Worm (Caenorhabditis elegans) whole organism, L2 larva: ENCODE data around the gene C04G6.4.

Experiments used
- C34F6.9 ChIP-seq: fragments of 150-350 bp; optimal IDR thresholded peaks from 2 replicates; lab custom pipeline; 2014; ENCODE audit warnings: missing biosample characterization, missing genetic modification characterization
- R02D3.7 ChIP-seq: fragments of 150-350 bp; optimal IDR thresholded peaks from 2 replicates; lab custom pipeline; 2014; ENCODE audit warnings: missing biosample characterization, missing genetic modification characterization
- Y55F3AM.14 ChIP-seq: fragments of 200-800 bp; sonication (Bioruptor generic); optimal IDR thresholded peaks from 2 replicates; lab custom pipeline; 2018; ENCODE audit warnings: mild to moderate bottlenecking, missing genetic modification characterization, missing compliant biosample characterization
- ZK546.5 ChIP-seq: sonication (generic microtip); optimal IDR thresholded peaks from 2 replicates; lab custom pipeline; 2017; ENCODE audit warnings: missing biosample characterization, missing genetic modification characterization
- alr-1 ChIP-seq: fragments of 150-350 bp; optimal IDR thresholded peaks from 2 replicates; lab custom pipeline; 2014; ENCODE audit warnings: missing biosample characterization, missing genetic modification characterization
- ama-1 ChIP-seq: fragments of 150-350 bp; optimal IDR thresholded peaks from 2 replicates; lab custom pipeline; 2018; ENCODE audit warnings: inconsistent platforms
- blmp-1 ChIP-seq: sonication (generic microtip); optimal IDR thresholded peaks from 2 replicates; lab custom pipeline; 2017; ENCODE audit warnings: missing genetic modification characterization, mild to moderate bottlenecking, missing compliant biosample characterization, antibody characterized with exemption, moderate library complexity; ENCODE audit not compliant: insufficient read depth
- ceh-16 ChIP-seq: fragments of 150-350 bp; optimal IDR thresholded peaks from 2 replicates; lab custom pipeline; 2014; ENCODE audit warnings: missing biosample characterization, missing genetic modification characterization
- ceh-82 ChIP-seq: fragments of 150-350 bp; optimal IDR thresholded peaks from 2 replicates; lab custom pipeline; 2014; ENCODE audit warnings: missing biosample characterization, missing genetic modification characterization
- crh-2 ChIP-seq: sonication (generic microtip); optimal IDR thresholded peaks from 2 replicates; lab custom pipeline; 2017; ENCODE audit warnings: missing biosample characterization, missing genetic modification characterization
- elt-1 ChIP-seq: fragments of 150-350 bp; optimal IDR thresholded peaks from 2 replicates; lab custom pipeline; 2014; ENCODE audit warnings: missing biosample characterization, missing genetic modification characterization
- gmeb-1 ChIP-seq: fragments of 150-350 bp; optimal IDR thresholded peaks from 2 replicates; lab custom pipeline; 2014; ENCODE audit warnings: missing biosample characterization, missing genetic modification characterization
- lin-11 ChIP-seq: fragments of 150-350 bp; sonication (generic microtip); optimal IDR thresholded peaks from 2 replicates; lab custom pipeline; 2014; ENCODE audit warnings: missing biosample characterization, missing genetic modification characterization, inconsistent platforms, mixed read lengths
- lin-13 ChIP-seq: fragments of 150-350 bp; optimal IDR thresholded peaks from 2 replicates; lab custom pipeline; 2014; ENCODE audit warnings: missing biosample characterization, missing genetic modification reagents, missing genetic modification characterization
- lsy-2 ChIP-seq, 2 experiments: fragments of 150-350 bp in 1 of 2; sonication (generic microtip) in 1 of 2; optimal IDR thresholded peaks; 2 replicates each; lab custom pipeline; 2014 to 2017; ENCODE audit warnings: missing biosample characterization in 2 of 2, missing genetic modification characterization in 2 of 2
- mab-5 ChIP-seq: fragments of 150-350 bp; optimal IDR thresholded peaks from 2 replicates; lab custom pipeline; 2014; ENCODE audit warnings: missing biosample characterization, missing genetic modification characterization
- mdl-1 ChIP-seq, 2 experiments: fragments of 150-350 bp in 1 of 2; sonication (generic microtip) in 1 of 2; optimal IDR thresholded peaks; 2 replicates each; lab custom pipeline; 2017; ENCODE audit warnings: missing biosample characterization in 2 of 2, missing genetic modification characterization in 2 of 2
- nhr-11 ChIP-seq: fragments of 150-350 bp; optimal IDR thresholded peaks from 2 replicates; lab custom pipeline; 2014; ENCODE audit warnings: missing biosample characterization, missing genetic modification characterization
- nhr-129 ChIP-seq: fragments of 150-350 bp; optimal IDR thresholded peaks from 2 replicates; lab custom pipeline; 2014; ENCODE audit warnings: missing biosample characterization, missing genetic modification characterization
- nhr-21 ChIP-seq: fragments of 150-350 bp; optimal IDR thresholded peaks from 2 replicates; lab custom pipeline; 2014; ENCODE audit warnings: missing biosample characterization, missing genetic modification characterization
- nhr-23 ChIP-seq: fragments of 150-350 bp; optimal IDR thresholded peaks from 2 replicates; lab custom pipeline; 2014; ENCODE audit warnings: missing biosample characterization, missing genetic modification reagents, missing genetic modification characterization
- nhr-237 ChIP-seq: fragments of 150-350 bp; optimal IDR thresholded peaks from 2 replicates; lab custom pipeline; 2014; ENCODE audit warnings: missing biosample characterization, missing genetic modification characterization
- nhr-6 ChIP-seq: fragments of 150-350 bp; optimal IDR thresholded peaks from 2 replicates; lab custom pipeline; 2014; ENCODE audit warnings: missing biosample characterization, missing genetic modification characterization
- nhr-77 ChIP-seq: fragments of 150-350 bp; optimal IDR thresholded peaks from 2 replicates; lab custom pipeline; 2014; ENCODE audit warnings: missing biosample characterization, missing genetic modification characterization
- peb-1 ChIP-seq: fragments of 150-350 bp; optimal IDR thresholded peaks from 2 replicates; lab custom pipeline; 2014; ENCODE audit warnings: missing biosample characterization, missing genetic modification characterization
- sem-4 ChIP-seq: fragments of 150-350 bp; optimal IDR thresholded peaks from 2 replicates; lab custom pipeline; 2014; ENCODE audit warnings: missing biosample characterization, missing genetic modification reagents, missing genetic modification characterization
- skn-1 ChIP-seq: sonication (generic microtip); optimal IDR thresholded peaks from 2 replicates; lab custom pipeline; 2017; ENCODE audit warnings: missing biosample characterization, missing genetic modification characterization
- snpc-4 ChIP-seq: fragments of 150-350 bp; optimal IDR thresholded peaks from 2 replicates; lab custom pipeline; 2014; ENCODE audit warnings: missing biosample characterization, missing genetic modification characterization
- unc-55 ChIP-seq: fragments of 150-350 bp; sonication (generic microtip); optimal IDR thresholded peaks from 3 replicates; lab custom pipeline; 2014; ENCODE audit warnings: missing biosample characterization, missing genetic modification reagents, missing genetic modification characterization
- unc-62 ChIP-seq: fragments of 150-350 bp; optimal IDR thresholded peaks from 2 replicates; lab custom pipeline; 2014; ENCODE audit warnings: missing biosample characterization, missing genetic modification reagents, missing genetic modification characterization
- zag-1 ChIP-seq: fragments of 150-350 bp; optimal IDR thresholded peaks from 2 replicates; lab custom pipeline; 2014; ENCODE audit warnings: missing biosample characterization, missing genetic modification characterization
- ztf-1 ChIP-seq: fragments of 200-800 bp; sonication (Bioruptor generic); conservative IDR thresholded peaks from 2 replicates; pipeline ENCODE4 v1.3.6; 2022; ENCODE audit warnings: missing genetic modification characterization, missing compliant biosample characterization
- ztf-11 ChIP-seq: sonication (generic microtip); optimal IDR thresholded peaks from 2 replicates; lab custom pipeline; 2017; ENCODE audit warnings: missing biosample characterization, missing genetic modification characterization
- ztf-4 ChIP-seq: fragments of 150-350 bp; optimal IDR thresholded peaks from 2 replicates; lab custom pipeline; 2014; ENCODE audit warnings: missing biosample characterization, missing genetic modification characterization

The C04G6.4 gene

ce11 chrII:5040631-5041156, 42.5 kb downstream of the C04G6.4 start, which contains the start of gene F33G12.7:
Gene F33G12.7 (minus strand): TSS chrII:5040681.
- TF ChIP-seq nhr-21 (tag; lab: Kevin White, UChicago): no peak
- no peak for TF ChIP-seq sem-4 (tag; lab: Kevin White, UChicago)
- TF ChIP-seq skn-1 (tag; lab: Kevin White, UChicago): no peak
- no peak for TF ChIP-seq ceh-82 (tag; lab: Kevin White, UChicago)
- no peak for TF ChIP-seq nhr-77 (tag; lab: Kevin White, UChicago)
- no peak for TF ChIP-seq nhr-23
- no peak for TF ChIP-seq ZK546.5 (tag; lab: Kevin White, UChicago)
- TF ChIP-seq C34F6.9 (tag; lab: Kevin White, UChicago): peak; percentile 5
- peak in 1 of 2 experiments; percentile 7 for TF ChIP-seq lsy-2 (tag; optimal IDR thresholded peaks at IDR 0.05; lab: Kevin White, UChicago)
- TF ChIP-seq alr-1 (tag; lab: Kevin White, UChicago): no peak
- no peak for TF ChIP-seq R02D3.7 (tag; lab: Kevin White, UChicago)
- peak; percentile 15 for TF ChIP-seq unc-55
- no peak for TF ChIP-seq blmp-1 (tag; lab: Kevin White, UChicago)
- no peak for TF ChIP-seq elt-1 (tag; lab: Kevin White, UChicago)
- TF ChIP-seq nhr-129 (tag; lab: Kevin White, UChicago): no peak
- no peak for TF ChIP-seq mab-5 (tag; lab: Kevin White, UChicago)
- TF ChIP-seq nhr-11: no peak
- TF ChIP-seq nhr-237: no peak
- no peak for TF ChIP-seq nhr-6 (tag; lab: Kevin White, UChicago)

ce11 chrII:5039912-5040311, 43.3 kb downstream of the C04G6.4 start, which contains the start of gene golg-2:
Gene golg-2 (minus strand): TSS chrII:5040091.
- TF ChIP-seq gmeb-1 (tag; lab: Kevin White, UChicago): no peak
- peak; percentile 34 for TF ChIP-seq crh-2 (tag; lab: Kevin White, UChicago)
- peak; percentile 28 for TF ChIP-seq C34F6.9 (tag; lab: Kevin White, UChicago)
- TF ChIP-seq unc-55: peak; percentile 13
- TF ChIP-seq lsy-2 (tag; optimal IDR thresholded peaks at IDR 0.05; lab: Kevin White, UChicago): peak in 1 of 2 experiments; percentile 50
- no peak for TF ChIP-seq ZK546.5 (tag; lab: Kevin White, UChicago)
- peak; percentile 19 for TF ChIP-seq nhr-129 (tag; lab: Kevin White, UChicago)

- TF ChIP-seq ama-1 (lab: Kevin White, UChicago) (no peak), lin-13 (GFP tag; lab: Kevin White, UChicago) (no peak), nhr-23 (no peak), C34F6.9 (tag; lab: Kevin White, UChicago) (no peak), ztf-4 (tag; lab: Kevin White, UChicago) (no peak), mdl-1 (tag; optimal IDR thresholded peaks at IDR 0.05; lab: Kevin White, UChicago) (no peak), mab-5 (tag; lab: Kevin White, UChicago) (no peak), zag-1 (no peak), unc-62 (GFP tag; lab: Kevin White, UChicago) (no peak), ceh-82 (tag; lab: Kevin White, UChicago) (no peak), lin-11 (tag; lab: Kevin White, UChicago) (no peak), ztf-11 (tag; lab: Kevin White, UChicago) (no peak), ceh-16 (tag; lab: Kevin White, UChicago) (no peak), peb-1 (no peak), nhr-237 (no peak), elt-1 (tag; lab: Kevin White, UChicago) (no peak), ztf-1 (no peak)
These were observed 47.1 kb downstream of the C04G6.4 start, which contains the start of gene lrr-1 for ce11 chrII:5036128-5036527. Gene lrr-1 (minus strand): TSS chrII:5036439.

ce11 chrII:5033935-5034334, 49.3 kb downstream of the C04G6.4 start, which contains the start of gene F33G12.3:
Gene F33G12.3 (minus strand): TSS chrII:5034035.
- TF ChIP-seq nhr-129 (tag; lab: Kevin White, UChicago) (no peak), Y55F3AM.14 (no peak), mab-5 (tag; lab: Kevin White, UChicago) (no peak), nhr-21 (tag; lab: Kevin White, UChicago) (no peak), blmp-1 (tag; lab: Kevin White, UChicago) (no peak), unc-55 (no peak), snpc-4 (tag; lab: Kevin White, UChicago) (no peak)
- TF ChIP-seq, all 48 proteins: peak for 0
